Worm (Caenorhabditis elegans) whole organism, L4 larva: ENCODE measurements around the gene crh-2.

Experiments
- D1046.2 ChIP-seq: fragments of 200-800 bp; sonication (Bioruptor generic); IDR thresholded peaks from 2 replicates; pipeline ENCODE4 v1.3.6; 2022; ENCODE audit warnings: missing genetic modification characterization, missing compliant biosample characterization
- F26F4.8 ChIP-seq: fragments of 200-800 bp; sonication (Bioruptor generic); conservative IDR thresholded peaks from 2 replicates; pipeline ENCODE4 v1.3.6; 2022; ENCODE audit warnings: missing genetic modification characterization, missing compliant biosample characterization
- F49E8.2 ChIP-seq: sonication (generic microtip); optimal IDR thresholded peaks from 2 replicates; lab custom pipeline; 2016; ENCODE audit warnings: missing compliant biosample characterization, mild to moderate bottlenecking, missing genetic modification characterization, borderline replicate concordance
- T20F7.1 ChIP-seq: fragments of 200-800 bp; sonication (Bioruptor generic); optimal IDR thresholded peaks from 2 replicates; lab custom pipeline; 2018; ENCODE audit warnings: mild to moderate bottlenecking, missing genetic modification characterization, missing compliant biosample characterization
- T26A8.4 ChIP-seq: fragments of 200-800 bp; sonication (Bioruptor generic); IDR thresholded peaks from 2 replicates; pipeline ENCODE4 v1.3.6; 2022; ENCODE audit warnings: missing genetic modification characterization, missing compliant biosample characterization
- Y48G9A.11 ChIP-seq: fragments of 200-800 bp; sonication (Bioruptor generic); IDR thresholded peaks from 2 replicates; pipeline ENCODE4 v1.3.6; 2022; ENCODE audit warnings: missing genetic modification reagents, missing genetic modification characterization, missing compliant biosample characterization
- Y75B8A.6 ChIP-seq: fragments of 200-800 bp; sonication (Bioruptor generic); IDR thresholded peaks from 2 replicates; pipeline ENCODE4 v1.3.6; 2022; ENCODE audit warnings: missing genetic modification reagents, missing genetic modification characterization, missing compliant biosample characterization
- aha-1 ChIP-seq: fragments of 150-350 bp; peaks from one replicate; lab custom pipeline; 2014; ENCODE audit warnings: missing biosample characterization, missing genetic modification characterization
- aly-2 ChIP-seq: sonication (generic microtip); optimal IDR thresholded peaks from 2 replicates; lab custom pipeline; 2018; ENCODE audit warnings: missing biosample characterization, missing genetic modification characterization
- arid-1 ChIP-seq: fragments of 200-800 bp; sonication (Bioruptor generic); conservative IDR thresholded peaks from 2 replicates; pipeline ENCODE4 v1.3.6; 2022; ENCODE audit warnings: missing genetic modification reagents, missing genetic modification characterization, missing compliant biosample characterization
- ceh-20 ChIP-seq: fragments of 200-800 bp; sonication (Bioruptor generic); IDR thresholded peaks from 2 replicates; pipeline ENCODE4 v1.3.6; 2022; ENCODE audit warnings: missing genetic modification reagents, missing genetic modification characterization, missing compliant biosample characterization
- ceh-44 ChIP-seq: fragments of 200-800 bp; sonication (Bioruptor generic); IDR thresholded peaks from 2 replicates; pipeline ENCODE4 v1.3.6; 2022; ENCODE audit warnings: missing genetic modification reagents, missing genetic modification characterization, missing compliant biosample characterization
- ceh-82 ChIP-seq: sonication (generic microtip); optimal IDR thresholded peaks from 2 replicates; lab custom pipeline; 2017; ENCODE audit warnings: missing biosample characterization, missing genetic modification characterization
- dmd-9 ChIP-seq: fragments of 200-800 bp; sonication (Bioruptor generic); IDR thresholded peaks from 2 replicates; pipeline ENCODE4 v1.3.6; 2022; ENCODE audit warnings: missing genetic modification reagents, missing genetic modification characterization, missing compliant biosample characterization
- duxl-1 ChIP-seq: sonication (generic microtip); optimal IDR thresholded peaks from 2 replicates; lab custom pipeline; 2016; ENCODE audit warnings: mild to moderate bottlenecking, missing genetic modification characterization, moderate library complexity, missing compliant biosample characterization; ENCODE audit not compliant: poor library complexity
- gei-8 ChIP-seq: fragments of 200-800 bp; sonication (Bioruptor generic); optimal IDR thresholded peaks from 2 replicates; lab custom pipeline; 2018; ENCODE audit warnings: mild to moderate bottlenecking, missing genetic modification characterization, missing compliant biosample characterization
- hlh-11 ChIP-seq: fragments of 200-800 bp; sonication (Bioruptor generic); optimal IDR thresholded peaks from 2 replicates; lab custom pipeline; 2018; ENCODE audit warnings: mild to moderate bottlenecking, missing genetic modification characterization, missing compliant biosample characterization
- hlh-30 ChIP-seq: sonication (generic microtip); optimal IDR thresholded peaks from 2 replicates; lab custom pipeline; 2017; ENCODE audit warnings: antibody characterized with exemption, mild to moderate bottlenecking, missing genetic modification characterization, missing compliant biosample characterization; ENCODE audit not compliant: insufficient read depth
- hmg-1.1 ChIP-seq: fragments of 200-800 bp; sonication (Bioruptor generic); IDR thresholded peaks from 2 replicates; pipeline ENCODE4 v1.3.6; 2022; ENCODE audit warnings: missing genetic modification reagents, missing genetic modification characterization, missing compliant biosample characterization
- lin-1 ChIP-seq: fragments of 200-800 bp; sonication (Bioruptor generic); IDR thresholded peaks from 2 replicates; pipeline ENCODE4 v1.3.6; 2022; ENCODE audit warnings: missing genetic modification reagents, missing genetic modification characterization, missing compliant biosample characterization
- lin-13 ChIP-seq: fragments of 150-350 bp; optimal IDR thresholded peaks from 2 replicates; lab custom pipeline; 2014; ENCODE audit warnings: missing biosample characterization, missing genetic modification reagents, missing genetic modification characterization
- lin-15B ChIP-seq: fragments of 150-350 bp; sonication (generic microtip); optimal IDR thresholded peaks from 3 replicates; lab custom pipeline; 2014; ENCODE audit warnings: missing biosample characterization, missing genetic modification characterization
- lin-29 ChIP-seq: fragments of 200-800 bp; sonication (Bioruptor generic); IDR thresholded peaks from 2 replicates; pipeline ENCODE4 v1.3.6; 2022; ENCODE audit warnings: missing genetic modification reagents, missing genetic modification characterization, missing compliant biosample characterization
- lin-38 ChIP-seq: fragments of 200-800 bp; sonication (Bioruptor generic); IDR thresholded peaks from 2 replicates; pipeline ENCODE4 v1.3.6; 2022; ENCODE audit warnings: missing genetic modification reagents, missing genetic modification characterization, missing compliant biosample characterization
- lsy-2 ChIP-seq, 2 experiments: fragments of 150-350 bp in 1 of 2; sonication (generic microtip) in 1 of 2; optimal IDR thresholded peaks; 2 replicates each; lab custom pipeline; 2014 to 2017; ENCODE audit warnings: missing biosample characterization in 2 of 2, missing genetic modification characterization in 2 of 2
- madf-5 ChIP-seq, 2 experiments: fragments of 200-800 bp; sonication (Bioruptor generic); IDR thresholded peaks; 2 replicates each; pipeline ENCODE4 v1.3.6; 2022; ENCODE audit warnings: missing compliant biosample characterization in 2 of 2, missing genetic modification characterization in 2 of 2
- mes-2 ChIP-seq: sonication (generic microtip); optimal IDR thresholded peaks from 2 replicates; lab custom pipeline; 2016; ENCODE audit warnings: missing genotype, mild to moderate bottlenecking, missing genetic modification characterization, missing compliant biosample characterization; ENCODE audit not compliant: poor library complexity, severe bottlenecking
- mxl-3 ChIP-seq: fragments of 200-800 bp; sonication (Bioruptor generic); optimal IDR thresholded peaks from 2 replicates; lab custom pipeline; 2018; ENCODE audit warnings: mild to moderate bottlenecking, missing genetic modification characterization, missing compliant biosample characterization
- nhr-10 ChIP-seq: fragments of 150-350 bp; optimal IDR thresholded peaks from 2 replicates; lab custom pipeline; 2014; ENCODE audit warnings: missing biosample characterization, missing genetic modification characterization
- nhr-28 ChIP-seq: fragments of 150-350 bp; optimal IDR thresholded peaks from 2 replicates; lab custom pipeline; 2014; ENCODE audit warnings: missing biosample characterization, missing genetic modification characterization
- nhr-48 ChIP-seq: sonication (generic microtip); optimal IDR thresholded peaks from 2 replicates; lab custom pipeline; 2016; ENCODE audit warnings: mild to moderate bottlenecking, missing genetic modification characterization, missing compliant biosample characterization
- pha-4 ChIP-seq, 2 experiments: fragments of 150-350 bp in 1 of 2; fragments of 200-800 bp in 1 of 2; sonication (Bioruptor generic) in 1 of 2; IDR thresholded peaks in 1 of 2; optimal IDR thresholded peaks in 1 of 2; 2 replicates each; pipeline versions ENCODE4 v1.3.6 to Lab custom; 2014 to 2022; ENCODE audit warnings: missing genetic modification characterization in 2 of 2, missing genetic modification reagents in 2 of 2, missing biosample characterization in 1 of 2, missing compliant biosample characterization in 1 of 2
- php-3 ChIP-seq: fragments of 200-800 bp; sonication (Bioruptor generic); IDR thresholded peaks from 2 replicates; pipeline ENCODE4 v1.3.6; 2022; ENCODE audit warnings: missing genetic modification reagents, missing genetic modification characterization, missing compliant biosample characterization
- sdz-12 ChIP-seq: fragments of 200-800 bp; sonication (Bioruptor generic); optimal IDR thresholded peaks from 2 replicates; lab custom pipeline; 2018; ENCODE audit warnings: mild to moderate bottlenecking, missing genetic modification characterization, missing compliant biosample characterization
- snpc-4 ChIP-seq: fragments of 150-350 bp; optimal IDR thresholded peaks from 2 replicates; lab custom pipeline; 2014; ENCODE audit warnings: missing biosample characterization, missing genetic modification characterization
- spr-1 ChIP-seq: sonication (generic microtip); optimal IDR thresholded peaks from 2 replicates; lab custom pipeline; 2016; ENCODE audit warnings: mild to moderate bottlenecking, missing genetic modification characterization, missing compliant biosample characterization
- spr-3 ChIP-seq: fragments of 200-800 bp; sonication (Bioruptor generic); optimal IDR thresholded peaks from 2 replicates; lab custom pipeline; 2018; ENCODE audit warnings: mild to moderate bottlenecking, missing genetic modification characterization, missing compliant biosample characterization
- unc-39 ChIP-seq: sonication (generic microtip); optimal IDR thresholded peaks from 2 replicates; lab custom pipeline; 2017; ENCODE audit warnings: missing biosample characterization, missing genetic modification characterization
- vab-7 ChIP-seq: fragments of 200-800 bp; sonication (Bioruptor generic); IDR thresholded peaks from 2 replicates; pipeline ENCODE4 v1.3.6; 2022; ENCODE audit warnings: missing genetic modification reagents, missing genetic modification characterization, missing compliant biosample characterization
- ztf-7 ChIP-seq: fragments of 150-350 bp; optimal IDR thresholded peaks from 2 replicates; lab custom pipeline; 2014; ENCODE audit warnings: missing biosample characterization, missing genetic modification characterization

Gene crh-2

ce11 chrII:5201922-5202562, 14.7 kb upstream of the crh-2 start (continued):
- TF ChIP-seq T26A8.4 = peak; percentile 43; the same call in 1 of the 2 replicates
- TF ChIP-seq gei-8 (GFP tag; lab: Kevin White, UChicago) = peak; percentile 21
- TF ChIP-seq duxl-1 (tag; lab: Kevin White, UChicago) = no peak
- peak; percentile 76 for TF ChIP-seq lin-1
- TF ChIP-seq F26F4.8 (GFP tag; lab: Robert Waterston, UW) = no peak
- TF ChIP-seq snpc-4 (tag; lab: Kevin White, UChicago) = no peak
- peak; percentile 91 for TF ChIP-seq aha-1 (tag; lab: Kevin White, UChicago)
- TF ChIP-seq pha-4 (GFP tag; IDR thresholded peaks at IDR 0.05; lab: Robert Waterston, UW) = peak; percentile 54
- no peak for TF ChIP-seq pha-4 (tag; optimal IDR thresholded peaks at IDR 0.05; lab: Kevin White, UChicago)
- no peak for TF ChIP-seq sdz-12 (GFP tag; lab: Kevin White, UChicago)
- peak; percentile 76 for TF ChIP-seq nhr-28
- 0 out of 2 replicates have a peak, but pooled peaks have one; percentile 25 for TF ChIP-seq hmg-1.1 (GFP tag; lab: Robert Waterston, UW)
- peak; percentile 55 for TF ChIP-seq hlh-30
- no peak for TF ChIP-seq lin-29 (GFP tag; lab: Robert Waterston, UW)
- TF ChIP-seq lsy-2 (tag; optimal IDR thresholded peaks at IDR 0.05; lab: Kevin White, UChicago) = peak in 1 of 2 experiments; percentile 25
- TF ChIP-seq ceh-82 (tag; lab: Kevin White, UChicago) = no peak
- no peak for TF ChIP-seq ztf-7
- no peak for TF ChIP-seq vab-7 (GFP tag; lab: Robert Waterston, UW)
- TF ChIP-seq aly-2 (tag; lab: Kevin White, UChicago) = no peak
- no peak for TF ChIP-seq unc-39 (tag; lab: Kevin White, UChicago)
- no peak for TF ChIP-seq dmd-9 (GFP tag; lab: Robert Waterston, UW)
- TF ChIP-seq php-3 (GFP tag; lab: Robert Waterston, UW) = peak; percentile 99
- peak; percentile 63 for TF ChIP-seq T20F7.1 (GFP tag; lab: Kevin White, UChicago)
- TF ChIP-seq nhr-48 (tag; lab: Kevin White, UChicago) = peak; percentile 84
- no peak for TF ChIP-seq Y48G9A.11 (GFP tag; lab: Robert Waterston, UW)
- TF ChIP-seq arid-1 (GFP tag; lab: Robert Waterston, UW) = no peak
- peak; percentile 3 for TF ChIP-seq spr-1 (tag; lab: Kevin White, UChicago)
- TF ChIP-seq Y75B8A.6 (GFP tag; lab: Robert Waterston, UW) = no peak
- no peak for TF ChIP-seq ceh-44 (GFP tag; lab: Robert Waterston, UW)
- no peak for TF ChIP-seq lin-13
- peak; percentile 45 for TF ChIP-seq mes-2 (tag; lab: Kevin White, UChicago)
- peak; percentile 63 for TF ChIP-seq ceh-20
- no peak for TF ChIP-seq madf-5 (GFP tag; IDR thresholded peaks at IDR 0.05; lab: Robert Waterston, UW)
- TF ChIP-seq hlh-11 (tag; lab: Kevin White, UChicago) = peak; percentile 91
- no peak for TF ChIP-seq F49E8.2 (tag; lab: Kevin White, UChicago)
- TF ChIP-seq nhr-10 (tag; lab: Kevin White, UChicago) = peak; percentile 50
- peak; percentile 27; the same call in 1 of the 2 replicates for TF ChIP-seq lin-38
- TF ChIP-seq D1046.2 (GFP tag; lab: Robert Waterston, UW) = no peak
- TF ChIP-seq mxl-3 (GFP tag; lab: Kevin White, UChicago) = peak; percentile 21
- TF ChIP-seq lin-15B (tag; lab: Kevin White, UChicago) = no peak
- TF ChIP-seq spr-3 (GFP tag; lab: Kevin White, UChicago) = no peak
